Worm (Caenorhabditis elegans): ENCODE data around the gene swt-3.

DNA sequence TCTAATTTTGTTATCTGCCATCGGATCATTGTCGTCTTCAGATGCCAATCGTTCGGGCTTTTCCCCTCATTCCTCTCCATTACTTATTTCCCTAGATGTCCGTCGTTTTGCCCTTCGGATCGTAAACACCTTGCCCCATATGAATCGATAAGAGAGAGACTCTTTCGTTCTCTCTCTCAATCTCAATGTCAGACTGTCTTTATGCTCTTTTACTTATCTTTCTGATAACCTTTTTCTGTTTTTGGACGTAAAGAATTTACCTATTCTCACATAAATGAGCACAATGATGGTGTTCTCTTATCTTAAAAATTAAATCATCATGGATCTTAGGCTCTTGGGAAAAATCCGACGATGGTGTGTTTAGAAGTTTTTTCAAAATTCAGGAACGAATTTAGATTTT is 16.2 kb upstream of the swt-3 start:
- TF ChIP-seq nhr-10 (tag; optimal IDR thresholded peaks at IDR 0.05) (no peak), Y55F3AM.14 (GFP tag; optimal IDR thresholded peaks at IDR 0.05) (no peak), sma-3 (GFP tag; optimal IDR thresholded peaks at IDR 0.05) (no peak)

Data from whole organism, L2 larva.